Fruit fly (Drosophila melanogaster) whole organism, embryonic: ENCODE data around the gene eIF4G2.

Experiments used
- Atf6 ChIP-seq: fragments of 200-800 bp; sonication (Bioruptor generic); IDR thresholded peaks from 2 replicates; pipeline ENCODE4 v1.3.6; 2022; ENCODE audit warnings: missing biosample characterization, missing genetic modification characterization
- B-H2 ChIP-seq: fragments of 200-800 bp; sonication (Bioruptor generic); optimal IDR thresholded peaks from 2 replicates; lab custom pipeline; 2018; ENCODE audit warnings: missing biosample characterization, mild to moderate bottlenecking, missing genetic modification characterization
- CG10209 ChIP-seq: fragments of 200-800 bp; sonication (Bioruptor generic); optimal IDR thresholded peaks from 3 replicates; lab custom pipeline; 2017; ENCODE audit warnings: missing biosample characterization, mild to moderate bottlenecking, missing genetic modification characterization, missing genetic modification reagents
- CG10267 ChIP-seq: fragments of 200-800 bp; sonication (Bioruptor generic); optimal IDR thresholded peaks from 2 replicates; lab custom pipeline; 2018; ENCODE audit warnings: missing biosample characterization, mild to moderate bottlenecking, missing genetic modification characterization, moderate library complexity
- CG10543 ChIP-seq: fragments of 200-800 bp; sonication (Bioruptor generic); optimal IDR thresholded peaks from 3 replicates; lab custom pipeline; 2017; ENCODE audit warnings: missing biosample characterization, mild to moderate bottlenecking, missing genetic modification characterization, moderate library complexity
- CG10959 ChIP-seq: fragments of 200-800 bp; sonication (Bioruptor generic); IDR thresholded peaks from 2 replicates; pipeline ENCODE4 v1.3.6; 2022; ENCODE audit warnings: missing biosample characterization, missing genetic modification characterization
- CG11695 ChIP-seq: fragments of 200-800 bp; sonication (Bioruptor generic); IDR thresholded peaks from 3 replicates; pipeline ENCODE4 v1.3.6; 2022; ENCODE audit warnings: missing biosample characterization, missing genetic modification characterization
- CG12155 ChIP-seq: fragments of 200-800 bp; sonication (Bioruptor generic); optimal IDR thresholded peaks from 3 replicates; lab custom pipeline; 2016; ENCODE audit warnings: missing biosample characterization, missing genetic modification characterization
- CG1602 ChIP-seq: fragments of 200-800 bp; sonication (Bioruptor generic); optimal IDR thresholded peaks from 3 replicates; lab custom pipeline; 2016; ENCODE audit warnings: missing biosample characterization, missing genetic modification characterization
- CG16779 ChIP-seq: fragments of 200-800 bp; sonication (Bioruptor generic); IDR thresholded peaks from 2 replicates; pipeline ENCODE4 v1.3.6; 2022; ENCODE audit warnings: missing biosample characterization, missing genetic modification characterization
- CG2678 ChIP-seq: fragments of 200-800 bp; sonication (Bioruptor generic); optimal IDR thresholded peaks from 3 replicates; lab custom pipeline; 2019; ENCODE audit warnings: missing biosample characterization, mild to moderate bottlenecking, missing genetic modification characterization, moderate library complexity
- CG32767 ChIP-seq: fragments of 200-800 bp; sonication (Bioruptor generic); IDR thresholded peaks from 2 replicates; pipeline ENCODE4 v1.3.6; 2022; ENCODE audit warnings: missing biosample characterization, missing genetic modification characterization
- CG32772 ChIP-seq: fragments of 200-800 bp; sonication (Bioruptor generic); IDR thresholded peaks from 2 replicates; pipeline ENCODE4 v1.3.6; 2022; ENCODE audit warnings: missing biosample characterization, missing genetic modification characterization
- CG3995 ChIP-seq: fragments of 200-800 bp; sonication (Bioruptor generic); optimal IDR thresholded peaks from 3 replicates; lab custom pipeline; 2016; ENCODE audit warnings: missing biosample characterization, missing genetic modification characterization
- CG4424 ChIP-seq: fragments of 200-800 bp; sonication (Bioruptor generic); optimal IDR thresholded peaks from 3 replicates; lab custom pipeline; 2016; ENCODE audit warnings: missing biosample characterization, missing genetic modification characterization
- CG4854 ChIP-seq: fragments of 200-800 bp; sonication (Bioruptor generic); optimal IDR thresholded peaks from 2 replicates; lab custom pipeline; 2016; ENCODE audit warnings: missing biosample characterization, missing genetic modification characterization, inconsistent platforms
- CG6272 ChIP-seq: fragments of 200-800 bp; sonication (Bioruptor generic); IDR thresholded peaks from 2 replicates; pipeline ENCODE4 v1.3.6; 2022; ENCODE audit warnings: missing biosample characterization, missing genetic modification characterization
- CG7357 ChIP-seq: fragments of 200-800 bp; sonication (Bioruptor generic); IDR thresholded peaks from 3 replicates; pipeline ENCODE4 v1.3.6; 2022; ENCODE audit warnings: missing biosample characterization, missing genetic modification characterization
- CG8388 ChIP-seq: fragments of 200-800 bp; sonication (Bioruptor generic); optimal IDR thresholded peaks from 2 replicates; lab custom pipeline; 2019; ENCODE audit warnings: missing biosample characterization, mild to moderate bottlenecking, missing genetic modification characterization, moderate library complexity
- CG9437 ChIP-seq: fragments of 200-800 bp; sonication (Bioruptor generic); optimal IDR thresholded peaks from 2 replicates; lab custom pipeline; 2018; ENCODE audit warnings: missing biosample characterization, mild to moderate bottlenecking, missing genetic modification characterization
- ERR ChIP-seq: fragments of 200-800 bp; sonication (Bioruptor generic); optimal IDR thresholded peaks from 2 replicates; lab custom pipeline; 2016; ENCODE audit warnings: missing biosample characterization, missing genetic modification characterization
- Ets97D ChIP-seq: fragments of 200-800 bp; sonication (Bioruptor generic); optimal IDR thresholded peaks from 3 replicates; lab custom pipeline; 2016; ENCODE audit warnings: missing biosample characterization, missing genetic modification characterization
- H2.0 ChIP-seq: fragments of 200-800 bp; sonication (Bioruptor generic); IDR thresholded peaks from 2 replicates; pipeline ENCODE4 v1.3.6; 2022; ENCODE audit warnings: missing biosample characterization, missing genetic modification characterization
- HLH54F ChIP-seq: fragments of 200-800 bp; sonication (Bioruptor generic); optimal IDR thresholded peaks from 3 replicates; lab custom pipeline; 2016; ENCODE audit warnings: missing biosample characterization, missing genetic modification characterization
- Hey ChIP-seq: fragments of 200-800 bp; sonication (Bioruptor generic); optimal IDR thresholded peaks from 3 replicates; lab custom pipeline; 2018; ENCODE audit warnings: missing biosample characterization, mild to moderate bottlenecking, missing genetic modification characterization
- Hr39 ChIP-seq: fragments of >200 bp; optimal IDR thresholded peaks from 2 replicates; lab custom pipeline; 2017
- Meics ChIP-seq: fragments of 200-800 bp; sonication (Bioruptor generic); optimal IDR thresholded peaks from 2 replicates; lab custom pipeline; 2017; ENCODE audit warnings: missing biosample characterization, mild to moderate bottlenecking, missing genetic modification characterization
- NC2β ChIP-seq: fragments of 200-800 bp; sonication (Bioruptor generic); optimal IDR thresholded peaks from 2 replicates; lab custom pipeline; 2016; ENCODE audit warnings: missing biosample characterization, missing genetic modification characterization
- Opbp ChIP-seq: fragments of 200-800 bp; sonication (Bioruptor generic); IDR thresholded peaks from 3 replicates; pipeline ENCODE4 v1.3.6; 2022; ENCODE audit warnings: missing biosample characterization, missing genetic modification characterization; ENCODE audit not compliant: partially characterized antibody
- Trl ChIP-seq, 3 experiments: fragments of >200 bp in 2 of 3; fragments of 200-800 bp in 1 of 3; sonication (Bioruptor generic) in 1 of 3; optimal IDR thresholded peaks; 2 replicates in 1 of 3; 3 replicates in 2 of 3; lab custom pipeline; 2016 to 2017; ENCODE audit warnings: missing biosample characterization in 1 of 3, missing genetic modification characterization in 1 of 3
- Xrp1 ChIP-seq: fragments of 200-800 bp; sonication (Bioruptor generic); IDR thresholded peaks from 2 replicates; pipeline ENCODE4 v1.3.6; 2022; ENCODE audit warnings: missing biosample characterization, missing genetic modification characterization
- YL-1 ChIP-seq: fragments of 200-800 bp; sonication (Bioruptor generic); optimal IDR thresholded peaks from 3 replicates; lab custom pipeline; 2017; ENCODE audit warnings: missing biosample characterization, mild to moderate bottlenecking, missing genetic modification characterization
- amos ChIP-seq: fragments of 200-800 bp; sonication (Bioruptor generic); IDR thresholded peaks from 2 replicates; pipeline ENCODE4 v1.3.6; 2022; ENCODE audit warnings: missing biosample characterization, missing genetic modification characterization; ENCODE audit not compliant: partially characterized antibody
- cad ChIP-seq: fragments of >200 bp; optimal IDR thresholded peaks from 2 replicates; lab custom pipeline; 2017; ENCODE audit warnings: missing biosample characterization, missing genetic modification characterization
- cas ChIP-seq: fragments of 200-800 bp; sonication (Bioruptor generic); IDR thresholded peaks from 2 replicates; pipeline ENCODE4 v1.3.6; 2022; ENCODE audit warnings: missing biosample characterization, missing genetic modification characterization
- cg ChIP-seq: fragments of 200-800 bp; sonication (Bioruptor generic); optimal IDR thresholded peaks from 3 replicates; lab custom pipeline; 2019; ENCODE audit warnings: missing biosample characterization, mild to moderate bottlenecking, missing genetic modification characterization, moderate library complexity
- cwo ChIP-seq: fragments of 200-800 bp; sonication (Bioruptor generic); optimal IDR thresholded peaks from 3 replicates; lab custom pipeline; 2017; ENCODE audit warnings: missing biosample characterization, missing genetic modification characterization, mild to moderate bottlenecking, moderate library complexity, missing genetic modification reagents
- eyg ChIP-seq: fragments of 200-800 bp; sonication (Bioruptor generic); optimal IDR thresholded peaks from 3 replicates; lab custom pipeline; 2016; ENCODE audit warnings: missing biosample characterization, missing genetic modification characterization
- fd96Cb ChIP-seq: fragments of 200-800 bp; sonication (Bioruptor generic); optimal IDR thresholded peaks from 2 replicates; lab custom pipeline; 2018; ENCODE audit warnings: missing biosample characterization, mild to moderate bottlenecking, missing genetic modification characterization, moderate library complexity
- gce ChIP-seq: fragments of 200-800 bp; sonication (Bioruptor generic); IDR thresholded peaks from 3 replicates; pipeline ENCODE4 v1.3.6; 2022; ENCODE audit warnings: missing biosample characterization, missing genetic modification characterization
- gcm2 ChIP-seq: fragments of 200-800 bp; sonication (Bioruptor generic); optimal IDR thresholded peaks from 2 replicates; lab custom pipeline; 2016; ENCODE audit warnings: missing biosample characterization, missing genetic modification characterization
- gsb-n ChIP-seq: fragments of 200-800 bp; sonication (Bioruptor generic); optimal IDR thresholded peaks from 3 replicates; lab custom pipeline; 2018; ENCODE audit warnings: missing biosample characterization, mild to moderate bottlenecking, missing genetic modification characterization
- hth ChIP-seq: fragments of >200 bp; optimal IDR thresholded peaks from 2 replicates; lab custom pipeline; 2017; ENCODE audit warnings: inconsistent platforms
- knrl ChIP-seq: fragments of 200-800 bp; sonication (Bioruptor generic); IDR thresholded peaks from 3 replicates; pipeline ENCODE4 v1.3.6; 2022; ENCODE audit warnings: missing biosample characterization, missing genetic modification characterization; ENCODE audit not compliant: partially characterized antibody
- mirr ChIP-seq: fragments of 200-800 bp; sonication (Bioruptor generic); optimal IDR thresholded peaks from 3 replicates; lab custom pipeline; 2018; ENCODE audit warnings: missing biosample characterization, mild to moderate bottlenecking, missing genetic modification characterization
- scrt ChIP-seq: fragments of 200-800 bp; sonication (Bioruptor generic); optimal IDR thresholded peaks from 2 replicates; lab custom pipeline; 2018; ENCODE audit warnings: missing biosample characterization, mild to moderate bottlenecking, missing genetic modification characterization, moderate library complexity
- stwl ChIP-seq: fragments of 200-800 bp; sonication (Bioruptor generic); optimal IDR thresholded peaks from 3 replicates; lab custom pipeline; 2018; ENCODE audit warnings: missing biosample characterization, mild to moderate bottlenecking, missing genetic modification characterization, moderate library complexity
- twi ChIP-seq: fragments of 200-800 bp; optimal IDR thresholded peaks from 2 replicates; lab custom pipeline; 2019; ENCODE audit warnings: missing biosample characterization, mild to moderate bottlenecking, missing genetic modification characterization, moderate library complexity
- unpg ChIP-seq: fragments of 200-800 bp; sonication (Bioruptor generic); optimal IDR thresholded peaks from 3 replicates; lab custom pipeline; 2018; ENCODE audit warnings: missing biosample characterization, mild to moderate bottlenecking, missing genetic modification characterization, moderate library complexity
- wek ChIP-seq: fragments of 200-800 bp; sonication (Bioruptor generic); optimal IDR thresholded peaks from 3 replicates; lab custom pipeline; 2018; ENCODE audit warnings: missing biosample characterization, mild to moderate bottlenecking, missing genetic modification characterization, moderate library complexity

eIF4G2 gene

dm6 chr3R:23760219-23761018 is 58.6 kb downstream of the eIF4G2 start, which contains the start of gene SdhD (continued):
- no peak for TF ChIP-seq Hey (tag; lab: Kevin White, UChicago)
- no peak for TF ChIP-seq CG9437
- TF ChIP-seq scrt, result no peak
- TF ChIP-seq cwo (GFP tag; lab: Kevin White, UChicago), result no peak
- TF ChIP-seq fd96Cb (tag; lab: Kevin White, UChicago), result no peak
- no peak for TF ChIP-seq CG10209 (GFP tag; lab: Kevin White, UChicago)
- no peak for TF ChIP-seq twi (tag; lab: Kevin White, UChicago)
- peak; percentile 29 for TF ChIP-seq NC2β (GFP tag; lab: Kevin White, UChicago)
- no peak for TF ChIP-seq gcm2 (GFP tag; lab: Kevin White, UChicago)
- peak; percentile 28 for TF ChIP-seq CG2678 (tag; lab: Kevin White, UChicago)
- peak; percentile 16; the same call in 1 of the 2 replicates for TF ChIP-seq Atf6 (GFP tag; lab: Robert Waterston, UW)
- peak; percentile 58; the same call in 2 of the 3 replicates for TF ChIP-seq Opbp (GFP tag; lab: Robert Waterston, UW)
- TF ChIP-seq CG6272 (GFP tag; lab: Robert Waterston, UW), result no peak
- TF ChIP-seq CG1602 (GFP tag; lab: Kevin White, UChicago), result no peak
- TF ChIP-seq CG10267, result peak; percentile 92
- no peak for TF ChIP-seq cas (GFP tag; lab: Robert Waterston, UW)
- no peak for TF ChIP-seq cg (GFP tag; lab: Kevin White, UChicago)
- no peak for TF ChIP-seq Xrp1 (GFP tag; lab: Robert Waterston, UW)
- peak; percentile 34 for TF ChIP-seq Meics (GFP tag; lab: Kevin White, UChicago)
- no peak for TF ChIP-seq CG11695 (GFP tag; lab: Robert Waterston, UW)
- peak; percentile 31 for TF ChIP-seq CG12155 (GFP tag; lab: Kevin White, UChicago)
- no peak for TF ChIP-seq hth (lab: Kevin White, UChicago)
- no peak for TF ChIP-seq ERR (GFP tag; lab: Kevin White, UChicago)
- TF ChIP-seq CG7357, result no peak
- no peak for TF ChIP-seq CG32767 (GFP tag; lab: Robert Waterston, UW)
- no peak for TF ChIP-seq gce (GFP tag; lab: Robert Waterston, UW)
- no peak for TF ChIP-seq Trl (optimal IDR thresholded peaks at IDR 0.05; lab: Kevin White, UChicago)
- no peak for TF ChIP-seq Trl (GFP tag; optimal IDR thresholded peaks at IDR 0.05; lab: Kevin White, UChicago)
- TF ChIP-seq CG32772 (GFP tag; lab: Robert Waterston, UW), result no peak
- peak; percentile 13 for TF ChIP-seq Ets97D (GFP tag; lab: Kevin White, UChicago)
- TF ChIP-seq gsb-n (tag; lab: Kevin White, UChicago), result no peak
- peak; percentile 31 for TF ChIP-seq CG3995
- TF ChIP-seq cad, result no peak
- no peak for TF ChIP-seq Hr39 (lab: Kevin White, UChicago)
- no peak for TF ChIP-seq eyg
- no peak for TF ChIP-seq H2.0 (GFP tag; lab: Robert Waterston, UW)
- TF ChIP-seq stwl (tag; lab: Kevin White, UChicago), result peak; percentile 91
- TF ChIP-seq CG8388, result no peak
- TF ChIP-seq CG16779 (GFP tag; lab: Robert Waterston, UW), result no peak
- TF ChIP-seq CG4854, result no peak
- peak; percentile 61 for TF ChIP-seq B-H2 (GFP tag; lab: Kevin White, UChicago)
- TF ChIP-seq YL-1 (GFP tag; lab: Kevin White, UChicago), result peak; percentile 75
- peak; percentile 6 for TF ChIP-seq unpg (GFP tag; lab: Kevin White, UChicago)
- TF ChIP-seq knrl (GFP tag; lab: Robert Waterston, UW), result no peak
- peak; percentile 58; the same call in 1 of the 2 replicates for TF ChIP-seq amos
- TF ChIP-seq mirr (GFP tag; lab: Kevin White, UChicago), result no peak
- no peak for TF ChIP-seq CG10543 (GFP tag; lab: Kevin White, UChicago)
- TF ChIP-seq wek (GFP tag; lab: Kevin White, UChicago), result peak; percentile 27
- TF ChIP-seq HLH54F (GFP tag; lab: Kevin White, UChicago), result no peak
- no peak for TF ChIP-seq CG4424 (GFP tag; lab: Kevin White, UChicago)
- no peak for TF ChIP-seq CG10959 (GFP tag; lab: Robert Waterston, UW)
